Worm (Caenorhabditis elegans): Measurements from ENCODE around the gene R02F11.2.

DNA sequence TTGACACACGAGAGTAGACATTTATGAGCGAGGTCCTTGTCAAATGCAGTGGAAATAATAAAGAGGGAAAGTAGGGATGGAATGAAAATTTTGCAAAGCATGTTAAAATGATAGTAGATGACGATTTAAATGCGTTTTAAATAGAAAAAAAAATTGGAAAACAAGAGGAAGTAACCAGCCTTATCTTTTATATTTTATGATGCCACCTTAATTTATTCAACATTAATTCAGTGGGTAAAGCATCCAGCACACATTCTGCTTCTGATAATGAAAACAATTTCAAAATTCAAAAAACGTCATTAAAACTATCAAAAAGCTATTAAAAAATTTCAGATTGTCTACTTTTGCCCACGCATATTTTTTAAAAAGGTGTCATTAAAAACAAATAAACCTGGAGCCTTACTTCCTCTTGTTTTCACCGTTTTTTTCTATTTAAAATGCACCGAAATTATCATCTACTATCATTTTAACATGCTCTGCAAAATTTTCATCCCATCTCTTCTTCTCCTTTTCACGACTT is 9.0 kb upstream of the R02F11.2 start, which contains the start of the genes Y60C6A.2 and Y60C6A.3:
- TF ChIP-seq him-1 (tag; optimal IDR thresholded peaks at IDR 0.05), result no peak
- TF ChIP-seq W03F9.2 (tag; optimal IDR thresholded peaks at IDR 0.05), result no peak
- no peak for TF ChIP-seq dao-5 (tag; optimal IDR thresholded peaks at IDR 0.05)

Data from whole organism, L4/young adult.